Fruit fly (Drosophila melanogaster) whole organism, embryonic: ENCODE measurements around the gene CG15498.

Experiments
- Ada2b ChIP-seq: fragments of 200-800 bp; sonication (Bioruptor generic); IDR thresholded peaks from 2 replicates; pipeline ENCODE4 v1.3.6; 2022; ENCODE audit warnings: missing biosample characterization, missing genetic modification characterization
- Aef1 ChIP-seq: fragments of 200-800 bp; sonication (Bioruptor generic); IDR thresholded peaks from 3 replicates; pipeline ENCODE4 v1.3.6; 2022; ENCODE audit warnings: missing biosample characterization, missing genetic modification characterization
- CG1024 ChIP-seq: fragments of 200-800 bp; sonication (Bioruptor generic); IDR thresholded peaks from 2 replicates; pipeline ENCODE4 v1.3.6; 2022; ENCODE audit warnings: missing biosample characterization, missing genetic modification characterization
- CG10321 ChIP-seq: fragments of 200-800 bp; sonication (Bioruptor generic); IDR thresholded peaks from 2 replicates; pipeline ENCODE4 v1.3.6; 2022; ENCODE audit warnings: missing biosample characterization, missing genetic modification characterization
- CG10959 ChIP-seq: fragments of 200-800 bp; sonication (Bioruptor generic); IDR thresholded peaks from 2 replicates; pipeline ENCODE4 v1.3.6; 2022; ENCODE audit warnings: missing biosample characterization, missing genetic modification characterization
- CG10979 ChIP-seq: fragments of 200-800 bp; sonication (Bioruptor generic); optimal IDR thresholded peaks from 2 replicates; lab custom pipeline; 2018; ENCODE audit warnings: missing biosample characterization, mild to moderate bottlenecking, missing genetic modification characterization, moderate library complexity
- CG11247 ChIP-seq: fragments of 200-800 bp; sonication (Bioruptor generic); IDR thresholded peaks from 2 replicates; pipeline ENCODE4 v1.3.6; 2022; ENCODE audit warnings: missing biosample characterization, missing genetic modification characterization
- CG11695 ChIP-seq: fragments of 200-800 bp; sonication (Bioruptor generic); IDR thresholded peaks from 3 replicates; pipeline ENCODE4 v1.3.6; 2022; ENCODE audit warnings: missing biosample characterization, missing genetic modification characterization
- CG15514 ChIP-seq: fragments of 200-800 bp; sonication (Bioruptor generic); optimal IDR thresholded peaks from 3 replicates; lab custom pipeline; 2017; ENCODE audit warnings: missing biosample characterization, missing genetic modification characterization, mild to moderate bottlenecking, moderate library complexity, missing genetic modification reagents
- CG16815 ChIP-seq: fragments of 200-800 bp; sonication (Bioruptor generic); optimal IDR thresholded peaks from 3 replicates; lab custom pipeline; 2017; ENCODE audit warnings: missing biosample characterization, mild to moderate bottlenecking, missing genetic modification characterization
- CG17361 ChIP-seq: fragments of 200-800 bp; sonication (Bioruptor generic); IDR thresholded peaks from 3 replicates; pipeline ENCODE4 v1.3.6; 2022; ENCODE audit warnings: missing biosample characterization, missing genetic modification characterization
- CG17802 ChIP-seq: fragments of 200-800 bp; sonication (Bioruptor generic); optimal IDR thresholded peaks from 2 replicates; lab custom pipeline; 2018; ENCODE audit warnings: missing biosample characterization, mild to moderate bottlenecking, missing genetic modification characterization, moderate library complexity
- CG1832 ChIP-seq: fragments of 200-800 bp; sonication (Bioruptor generic); optimal IDR thresholded peaks from 2 replicates; lab custom pipeline; 2017; ENCODE audit warnings: missing biosample characterization, mild to moderate bottlenecking, missing genetic modification characterization, inconsistent platforms
- CG18476 ChIP-seq: fragments of 200-800 bp; sonication (Bioruptor generic); optimal IDR thresholded peaks from 2 replicates; lab custom pipeline; 2016; ENCODE audit warnings: missing biosample characterization, mild to moderate bottlenecking, missing genetic modification characterization
- CG2889 ChIP-seq: fragments of 200-800 bp; sonication (Bioruptor generic); IDR thresholded peaks from 3 replicates; pipeline ENCODE4 v1.3.6; 2022; ENCODE audit warnings: missing biosample characterization, missing genetic modification characterization
- CG3163 ChIP-seq: fragments of 200-800 bp; sonication (Bioruptor generic); optimal IDR thresholded peaks from 3 replicates; lab custom pipeline; 2016; ENCODE audit warnings: missing biosample characterization, missing genetic modification characterization
- CG33557 ChIP-seq: fragments of 200-800 bp; sonication (Bioruptor generic); optimal IDR thresholded peaks from 2 replicates; lab custom pipeline; 2019; ENCODE audit warnings: missing biosample characterization, mild to moderate bottlenecking, missing genetic modification characterization, moderate library complexity
- CG4282 ChIP-seq: fragments of 200-800 bp; sonication (Bioruptor generic); optimal IDR thresholded peaks from 2 replicates; lab custom pipeline; 2016; ENCODE audit warnings: missing biosample characterization, missing genetic modification characterization
- CG4820 ChIP-seq: fragments of 200-800 bp; sonication (Bioruptor generic); optimal IDR thresholded peaks from 3 replicates; lab custom pipeline; 2016; ENCODE audit warnings: missing biosample characterization, missing genetic modification characterization
- CG6272 ChIP-seq: fragments of 200-800 bp; sonication (Bioruptor generic); IDR thresholded peaks from 2 replicates; pipeline ENCODE4 v1.3.6; 2022; ENCODE audit warnings: missing biosample characterization, missing genetic modification characterization
- CG8290 ChIP-seq, 3 experiments: fragments of 200-800 bp; sonication (Bioruptor generic); optimal IDR thresholded peaks; 2 replicates each; lab custom pipeline; 2016 to 2019; ENCODE audit warnings: missing biosample characterization in 3 of 3, missing genetic modification characterization in 3 of 3, mild to moderate bottlenecking in 2 of 3, moderate library complexity in 1 of 3
- CG8359 ChIP-seq: fragments of 200-800 bp; sonication (Bioruptor generic); optimal IDR thresholded peaks from 2 replicates; lab custom pipeline; 2017; ENCODE audit warnings: missing biosample characterization, mild to moderate bottlenecking, missing genetic modification characterization, borderline replicate concordance
- CG8388 ChIP-seq: fragments of 200-800 bp; sonication (Bioruptor generic); optimal IDR thresholded peaks from 2 replicates; lab custom pipeline; 2019; ENCODE audit warnings: missing biosample characterization, mild to moderate bottlenecking, missing genetic modification characterization, moderate library complexity
- CG8478 ChIP-seq: fragments of >200 bp; optimal IDR thresholded peaks from 2 replicates; lab custom pipeline; 2018
- CG8924 ChIP-seq: fragments of 200-800 bp; optimal IDR thresholded peaks from 3 replicates; lab custom pipeline; 2019; ENCODE audit warnings: missing biosample characterization, mild to moderate bottlenecking, missing genetic modification characterization, moderate library complexity
- CG9817 ChIP-seq: fragments of 200-800 bp; sonication (Bioruptor generic); optimal IDR thresholded peaks from 2 replicates; lab custom pipeline; 2018; ENCODE audit warnings: missing biosample characterization, mild to moderate bottlenecking, missing genetic modification characterization, moderate library complexity
- CkIIα-i1 ChIP-seq: fragments of 200-800 bp; sonication (Bioruptor generic); IDR thresholded peaks from 2 replicates; pipeline ENCODE4 v1.3.6; 2022; ENCODE audit warnings: missing biosample characterization, missing genetic modification characterization
- CoRest ChIP-seq: fragments of 200-800 bp; sonication (Bioruptor generic); optimal IDR thresholded peaks from 3 replicates; lab custom pipeline; 2018; ENCODE audit warnings: missing biosample characterization, mild to moderate bottlenecking, missing genetic modification characterization, moderate library complexity
- D19A ChIP-seq: fragments of 200-800 bp; optimal IDR thresholded peaks from 3 replicates; lab custom pipeline; 2019; ENCODE audit warnings: missing biosample characterization, mild to moderate bottlenecking, missing genetic modification characterization, moderate library complexity
- Dad ChIP-seq: fragments of 200-800 bp; sonication (Bioruptor generic); optimal IDR thresholded peaks from 3 replicates; lab custom pipeline; 2016; ENCODE audit warnings: missing biosample characterization, missing genetic modification characterization
- HHEX ChIP-seq: fragments of 200-800 bp; sonication (Bioruptor generic); optimal IDR thresholded peaks from 3 replicates; lab custom pipeline; 2017; ENCODE audit warnings: missing biosample characterization, mild to moderate bottlenecking, missing genetic modification characterization, missing genetic modification reagents
- Hr51 ChIP-seq, 2 experiments: fragments of 200-800 bp; sonication (Bioruptor generic); optimal IDR thresholded peaks; 2 replicates in 1 of 2; 3 replicates in 1 of 2; lab custom pipeline; 2016 to 2018; ENCODE audit warnings: missing biosample characterization in 2 of 2, missing genetic modification characterization in 2 of 2, mild to moderate bottlenecking in 1 of 2, moderate library complexity in 1 of 2
- Jarid2 ChIP-seq: fragments of 200-800 bp; sonication (Bioruptor generic); optimal IDR thresholded peaks from 3 replicates; lab custom pipeline; 2017; ENCODE audit warnings: mild to moderate bottlenecking, missing biosample characterization, missing genetic modification reagents, missing genetic modification characterization
- Kr ChIP-seq: fragments of 200-800 bp; sonication (Bioruptor generic); optimal IDR thresholded peaks from 2 replicates; lab custom pipeline; 2017; ENCODE audit warnings: missing biosample characterization, mild to moderate bottlenecking, missing genetic modification characterization
- Myb ChIP-seq: fragments of 200-800 bp; sonication (Bioruptor generic); optimal IDR thresholded peaks from 2 replicates; lab custom pipeline; 2016; ENCODE audit warnings: missing biosample characterization, missing genetic modification characterization
- Nf-YA ChIP-seq: fragments of 200-800 bp; sonication (Bioruptor generic); IDR thresholded peaks from 2 replicates; pipeline ENCODE4 v1.3.6; 2022; ENCODE audit warnings: missing biosample characterization, missing genetic modification characterization
- Oli ChIP-seq: fragments of 200-800 bp; sonication (Bioruptor generic); optimal IDR thresholded peaks from 2 replicates; lab custom pipeline; 2018; ENCODE audit warnings: missing biosample characterization, mild to moderate bottlenecking, missing genetic modification characterization, moderate library complexity
- Ptx1 ChIP-seq: fragments of 200-800 bp; sonication (Bioruptor generic); IDR thresholded peaks from 2 replicates; pipeline ENCODE4 v1.3.6; 2022; ENCODE audit warnings: missing biosample characterization, missing genetic modification characterization
- cato ChIP-seq: fragments of 200-800 bp; sonication (Bioruptor generic); optimal IDR thresholded peaks from 2 replicates; lab custom pipeline; 2016; ENCODE audit warnings: missing biosample characterization, missing genetic modification characterization, borderline replicate concordance
- cg ChIP-seq: fragments of 200-800 bp; sonication (Bioruptor generic); optimal IDR thresholded peaks from 3 replicates; lab custom pipeline; 2019; ENCODE audit warnings: missing biosample characterization, mild to moderate bottlenecking, missing genetic modification characterization, moderate library complexity
- knrl ChIP-seq: fragments of 200-800 bp; sonication (Bioruptor generic); IDR thresholded peaks from 3 replicates; pipeline ENCODE4 v1.3.6; 2022; ENCODE audit warnings: missing biosample characterization, missing genetic modification characterization; ENCODE audit not compliant: partially characterized antibody
- luna ChIP-seq: fragments of 200-800 bp; sonication (Bioruptor generic); optimal IDR thresholded peaks from 2 replicates; lab custom pipeline; 2016; ENCODE audit warnings: missing biosample characterization, missing genetic modification characterization
- mam ChIP-seq: fragments of 200-800 bp; sonication (Bioruptor generic); optimal IDR thresholded peaks from 3 replicates; lab custom pipeline; 2016; ENCODE audit warnings: missing biosample characterization, missing genetic modification characterization
- oc ChIP-seq: fragments of 200-800 bp; sonication (Bioruptor generic); optimal IDR thresholded peaks from 2 replicates; lab custom pipeline; 2018; ENCODE audit warnings: missing biosample characterization, mild to moderate bottlenecking, missing genetic modification characterization, moderate library complexity
- pan ChIP-seq, 4 experiments: fragments of >200 bp in 3 of 4; fragments of 200-800 bp in 1 of 4; sonication (Bioruptor generic) in 1 of 4; optimal IDR thresholded peaks in 3 of 4; IDR thresholded peaks in 1 of 4; 2 replicates each; pipeline versions ENCODE4 v1.3.6 to Lab custom; 2017 to 2022; ENCODE audit warnings: missing biosample characterization in 2 of 4, missing genetic modification characterization in 2 of 4, mixed read lengths in 1 of 4
- rib ChIP-seq: fragments of 200-800 bp; sonication (Bioruptor generic); IDR thresholded peaks from 2 replicates; pipeline ENCODE4 v1.3.6; 2022; ENCODE audit warnings: missing biosample characterization, missing genetic modification characterization
- salm ChIP-seq: fragments of 200-800 bp; sonication (Bioruptor generic); optimal IDR thresholded peaks from 2 replicates; lab custom pipeline; 2018; ENCODE audit warnings: missing biosample characterization, mild to moderate bottlenecking, missing genetic modification characterization
- slp2 ChIP-seq: fragments of 200-800 bp; sonication (Bioruptor generic); optimal IDR thresholded peaks from 2 replicates; lab custom pipeline; 2016; ENCODE audit warnings: missing biosample characterization, missing genetic modification characterization
- sob ChIP-seq: fragments of 200-800 bp; sonication (Bioruptor generic); IDR thresholded peaks from 2 replicates; pipeline ENCODE4 v1.3.6; 2022; ENCODE audit warnings: missing biosample characterization, missing genetic modification characterization
- sug ChIP-seq: fragments of 200-800 bp; optimal IDR thresholded peaks from 2 replicates; lab custom pipeline; 2019; ENCODE audit warnings: missing biosample characterization, mild to moderate bottlenecking, missing genetic modification characterization, moderate library complexity
- tll ChIP-seq, 2 experiments: fragments of 200-800 bp in 1 of 2; fragments of >200 bp in 1 of 2; sonication (Bioruptor generic) in 1 of 2; optimal IDR thresholded peaks; 2 replicates each; lab custom pipeline; 2017 to 2019; ENCODE audit warnings: missing biosample characterization in 2 of 2, missing genetic modification characterization in 2 of 2, mild to moderate bottlenecking in 1 of 2, moderate library complexity in 1 of 2

The CG15498 gene

dm6 chr3R:21599642-21600041, 30.7 kb upstream of the CG15498 start (continued):
- no peak for TF ChIP-seq pan (optimal IDR thresholded peaks at IDR 0.05; lab: Kevin White, UChicago)
- no peak for TF ChIP-seq pan (GFP tag; optimal IDR thresholded peaks at IDR 0.05 in 1 of 2, IDR thresholded peaks at IDR 0.05 in 1 of 2)
- TF ChIP-seq Dad (GFP tag; lab: Kevin White, UChicago), result no peak
- TF ChIP-seq CG17361 (GFP tag; lab: Robert Waterston, UW), result no peak
- TF ChIP-seq Ptx1, result no peak
- no peak for TF ChIP-seq CG33557 (GFP tag; lab: Kevin White, UChicago)
- no peak for TF ChIP-seq Hr51 (GFP tag; optimal IDR thresholded peaks at IDR 0.05; lab: Kevin White, UChicago)
- TF ChIP-seq CG18476, result no peak
- no peak for TF ChIP-seq CG4820 (GFP tag; lab: Kevin White, UChicago)
- TF ChIP-seq CG2889 (GFP tag; lab: Robert Waterston, UW), result no peak
- TF ChIP-seq slp2, result no peak
- no peak for TF ChIP-seq sob
- no peak for TF ChIP-seq luna (GFP tag; lab: Kevin White, UChicago)
- no peak for TF ChIP-seq salm (tag; lab: Kevin White, UChicago)
- no peak for TF ChIP-seq Myb (GFP tag; lab: Kevin White, UChicago)
- no peak for TF ChIP-seq CG1024 (GFP tag; lab: Robert Waterston, UW)
- TF ChIP-seq CG8359 (GFP tag; lab: Kevin White, UChicago), result no peak
- no peak for TF ChIP-seq CG8388
- no peak for TF ChIP-seq rib (GFP tag; lab: Robert Waterston, UW)
- TF ChIP-seq CkIIα-i1, result no peak
- TF ChIP-seq sug (tag; lab: Kevin White, UChicago), result no peak
- no peak for TF ChIP-seq CG6272 (GFP tag; lab: Robert Waterston, UW)
- no peak for TF ChIP-seq CG11695 (GFP tag; lab: Robert Waterston, UW)
- TF ChIP-seq CG10979, result no peak
- no peak for TF ChIP-seq mam
- no peak for TF ChIP-seq Jarid2 (GFP tag; lab: Kevin White, UChicago)
- TF ChIP-seq CG17802 (tag; lab: Kevin White, UChicago), result no peak
- peak; percentile 15 for TF ChIP-seq D19A (tag; lab: Kevin White, UChicago)
- TF ChIP-seq CG4282 (GFP tag; lab: Kevin White, UChicago), result no peak
- TF ChIP-seq CG15514 (GFP tag; lab: Kevin White, UChicago), result no peak

- TF ChIP-seq Kr (GFP tag; lab: Kevin White, UChicago), result peak; percentile 20
- peak; percentile 49 for TF ChIP-seq CG8478 (lab: Kevin White, UChicago)
- TF ChIP-seq Oli (tag; lab: Kevin White, UChicago), result no peak
- peak; percentile 39 for TF ChIP-seq cg
- TF ChIP-seq oc (tag; lab: Kevin White, UChicago), result peak; percentile 33
- no peak for TF ChIP-seq CG16815 (GFP tag; lab: Kevin White, UChicago)
- TF ChIP-seq Aef1 (GFP tag; lab: Robert Waterston, UW), result no peak
- no peak for TF ChIP-seq CG10959 (GFP tag; lab: Robert Waterston, UW)
- TF ChIP-seq tll (GFP tag; optimal IDR thresholded peaks at IDR 0.05; lab: Kevin White, UChicago), result peak; percentile 6 to 39
- TF ChIP-seq knrl (GFP tag; lab: Robert Waterston, UW), result no peak
- peak; percentile 12 for TF ChIP-seq CG8924
- TF ChIP-seq CG9817 (tag; lab: Kevin White, UChicago), result no peak
- TF ChIP-seq cato (GFP tag; lab: Kevin White, UChicago), result no peak
- no peak for TF ChIP-seq HHEX (GFP tag; lab: Kevin White, UChicago)
- no peak for TF ChIP-seq CG11247
- TF ChIP-seq Ada2b (GFP tag; lab: Robert Waterston, UW), result no peak
- peak; percentile 89 for TF ChIP-seq CG10321
- TF ChIP-seq Nf-YA (GFP tag; lab: Robert Waterston, UW), result no peak
- peak; percentile 56 for TF ChIP-seq CG8290 (GFP tag; optimal IDR thresholded peaks at IDR 0.05; lab: Kevin White, UChicago)
- peak in 1 of 2 experiments; percentile 93 for TF ChIP-seq CG8290 (tag; optimal IDR thresholded peaks at IDR 0.05; lab: Kevin White, UChicago)
- TF ChIP-seq CG1832, result peak; percentile 90
- peak; percentile 19 for TF ChIP-seq CG3163
- peak; percentile 35 for TF ChIP-seq CoRest (tag; lab: Kevin White, UChicago)
Measured at dm6 chr3R:21598605-21599004, 29.7 kb upstream of the CG15498 start.
